Worm (Caenorhabditis elegans) whole organism, young adult: ENCODE results near the gene sde-2.
A peak's percentile ranks its signal among the peaks of the same experiment; 100 is the strongest.

Source experiments
- B0019.2 ChIP-seq: fragments of 200-800 bp; sonication (Bioruptor generic); conservative IDR thresholded peaks from 2 replicates; pipeline ENCODE4 v1.3.6; 2022; ENCODE audit warnings: missing genetic modification reagents, missing genetic modification characterization, missing compliant biosample characterization
- B0336.3 ChIP-seq: fragments of 200-800 bp; sonication (Bioruptor generic); IDR thresholded peaks from 2 replicates; pipeline ENCODE4 v1.3.6; 2022; ENCODE audit warnings: missing genetic modification characterization, missing compliant biosample characterization
- F33H1.4 ChIP-seq: fragments of 200-800 bp; sonication (Bioruptor generic); IDR thresholded peaks from 2 replicates; pipeline ENCODE4 v1.3.6; 2022; ENCODE audit warnings: missing genetic modification reagents, missing genetic modification characterization, missing compliant biosample characterization
- F37B4.10 ChIP-seq: fragments of 200-800 bp; sonication (Bioruptor generic); IDR thresholded peaks from 2 replicates; pipeline ENCODE4 v1.3.6; 2022; ENCODE audit warnings: missing genetic modification characterization, missing compliant biosample characterization
- K11D2.4 ChIP-seq: fragments of 200-800 bp; sonication (Bioruptor generic); IDR thresholded peaks from 2 replicates; pipeline ENCODE4 v1.3.6; 2022; ENCODE audit warnings: missing genetic modification reagents, missing genetic modification characterization, missing compliant biosample characterization
- K12H6.12 ChIP-seq: fragments of 200-800 bp; sonication (Bioruptor generic); optimal IDR thresholded peaks from 2 replicates; lab custom pipeline; 2018; ENCODE audit warnings: mild to moderate bottlenecking, missing genetic modification characterization, missing compliant biosample characterization
- T07F8.4 ChIP-seq: sonication (generic microtip); optimal IDR thresholded peaks from 2 replicates; lab custom pipeline; 2016; ENCODE audit warnings: mild to moderate bottlenecking, missing genetic modification characterization, moderate library complexity, missing compliant biosample characterization
- Y67H2A.10 ChIP-seq: fragments of 200-800 bp; sonication (Bioruptor generic); conservative IDR thresholded peaks from 2 replicates; pipeline ENCODE4 v1.3.6; 2022; ENCODE audit warnings: missing genetic modification reagents, missing genetic modification characterization, missing compliant biosample characterization
- Y79H2A.3 ChIP-seq: fragments of 200-800 bp; sonication (Bioruptor generic); conservative IDR thresholded peaks from 2 replicates; pipeline ENCODE4 v1.3.6; 2022; ENCODE audit warnings: missing genetic modification reagents, missing genetic modification characterization, missing compliant biosample characterization
- Y95B8A.8 ChIP-seq: fragments of 200-800 bp; sonication (Bioruptor generic); IDR thresholded peaks from 2 replicates; pipeline ENCODE4 v1.3.6; 2022; ENCODE audit warnings: missing genetic modification reagents, missing genetic modification characterization, missing compliant biosample characterization
- akir-1 ChIP-seq: fragments of 200-800 bp; sonication (Bioruptor generic); optimal IDR thresholded peaks from 2 replicates; lab custom pipeline; 2018; ENCODE audit warnings: mild to moderate bottlenecking, missing genetic modification characterization, moderate library complexity, missing compliant biosample characterization
- aptf-2 ChIP-seq: fragments of 200-800 bp; sonication (Bioruptor generic); conservative IDR thresholded peaks from 2 replicates; pipeline ENCODE4 v1.3.6; 2022; ENCODE audit warnings: missing genetic modification reagents, missing genetic modification characterization, missing compliant biosample characterization
- atf-7 ChIP-seq: sonication (generic microtip); optimal IDR thresholded peaks from 2 replicates; lab custom pipeline; 2017; ENCODE audit warnings: mild to moderate bottlenecking, missing genetic modification characterization, missing compliant biosample characterization
- attf-3 ChIP-seq: fragments of 200-800 bp; sonication (Bioruptor generic); conservative IDR thresholded peaks from 2 replicates; pipeline ENCODE4 v1.3.6; 2022; ENCODE audit warnings: missing genetic modification reagents, missing genetic modification characterization, missing compliant biosample characterization
- attf-5 ChIP-seq: fragments of 200-800 bp; sonication (Bioruptor generic); optimal IDR thresholded peaks from 2 replicates; lab custom pipeline; 2018; ENCODE audit warnings: mild to moderate bottlenecking, missing genetic modification characterization, missing compliant biosample characterization
- attf-6 ChIP-seq: fragments of 200-800 bp; sonication (Bioruptor generic); IDR thresholded peaks from 2 replicates; pipeline ENCODE4 v1.3.6; 2022; ENCODE audit warnings: missing genetic modification reagents, missing genetic modification characterization, missing compliant biosample characterization
- bed-1 ChIP-seq: fragments of 200-800 bp; sonication (Bioruptor generic); IDR thresholded peaks from 2 replicates; pipeline ENCODE4 v1.3.6; 2022; ENCODE audit warnings: missing genetic modification reagents, missing genetic modification characterization, missing compliant biosample characterization
- bed-2 ChIP-seq: fragments of 200-800 bp; sonication (Bioruptor generic); IDR thresholded peaks from 2 replicates; pipeline ENCODE4 v1.3.6; 2022; ENCODE audit warnings: missing genetic modification reagents, missing genetic modification characterization, missing compliant biosample characterization
- cebp-1 ChIP-seq, 2 experiments: fragments of 200-800 bp in 1 of 2; sonication (Bioruptor generic) in 1 of 2; sonication (generic microtip) in 1 of 2; IDR thresholded peaks in 1 of 2; optimal IDR thresholded peaks in 1 of 2; 2 replicates each; pipeline versions ENCODE4 v1.3.6 to Lab custom; 2017 to 2022; ENCODE audit warnings: missing compliant biosample characterization in 2 of 2, missing genetic modification characterization in 2 of 2, mild to moderate bottlenecking in 1 of 2, missing genetic modification reagents in 1 of 2, moderate library complexity in 1 of 2
- cebp-2 ChIP-seq: fragments of 200-800 bp; sonication (Bioruptor generic); IDR thresholded peaks from 2 replicates; pipeline ENCODE4 v1.3.6; 2022; ENCODE audit warnings: missing genetic modification characterization, missing compliant biosample characterization
- ceh-40 ChIP-seq: fragments of 200-800 bp; sonication (Bioruptor generic); IDR thresholded peaks from 2 replicates; pipeline ENCODE4 v1.3.6; 2022; ENCODE audit warnings: missing genetic modification characterization, missing compliant biosample characterization
- ceh-79 ChIP-seq: sonication (generic microtip); optimal IDR thresholded peaks from 2 replicates; lab custom pipeline; 2017; ENCODE audit warnings: mild to moderate bottlenecking, missing genetic modification characterization, missing compliant biosample characterization
- ceh-91 ChIP-seq: fragments of 200-800 bp; sonication (Bioruptor generic); IDR thresholded peaks from 2 replicates; pipeline ENCODE4 v1.3.6; 2022; ENCODE audit warnings: missing genetic modification reagents, missing genetic modification characterization, missing compliant biosample characterization
- dox-1 ChIP-seq: fragments of 200-800 bp; sonication (Bioruptor generic); IDR thresholded peaks from 2 replicates; pipeline ENCODE4 v1.3.6; 2022; ENCODE audit warnings: missing genetic modification reagents, missing genetic modification characterization, missing compliant biosample characterization
- dpff-1 ChIP-seq: sonication (generic microtip); optimal IDR thresholded peaks from 2 replicates; lab custom pipeline; 2017; ENCODE audit warnings: mild to moderate bottlenecking, missing genetic modification characterization, missing compliant biosample characterization
- egl-18 ChIP-seq: fragments of 200-800 bp; sonication (Bioruptor generic); IDR thresholded peaks from 2 replicates; pipeline ENCODE4 v1.3.6; 2022; ENCODE audit warnings: missing genetic modification reagents, missing genetic modification characterization, missing compliant biosample characterization
- egrh-3 ChIP-seq: fragments of 200-800 bp; sonication (Bioruptor generic); IDR thresholded peaks from 2 replicates; pipeline ENCODE4 v1.3.6; 2022; ENCODE audit warnings: missing genetic modification reagents, missing genetic modification characterization, missing compliant biosample characterization
- fkh-3 ChIP-seq: sonication (generic microtip); optimal IDR thresholded peaks from 2 replicates; lab custom pipeline; 2016; ENCODE audit warnings: mild to moderate bottlenecking, missing genetic modification characterization, missing compliant biosample characterization
- hlh-26 ChIP-seq: fragments of 200-800 bp; sonication (Bioruptor generic); conservative IDR thresholded peaks from 2 replicates; pipeline ENCODE4 v1.3.6; 2022; ENCODE audit warnings: missing genetic modification reagents, missing genetic modification characterization, missing compliant biosample characterization
- lin-54 ChIP-seq: fragments of 200-800 bp; sonication (Bioruptor generic); optimal IDR thresholded peaks from 2 replicates; lab custom pipeline; 2018; ENCODE audit warnings: mild to moderate bottlenecking, missing genetic modification characterization, missing compliant biosample characterization
- mcd-1 ChIP-seq: fragments of 200-800 bp; sonication (Bioruptor generic); IDR thresholded peaks from 2 replicates; pipeline ENCODE4 v1.3.6; 2022; ENCODE audit warnings: missing genetic modification reagents, missing genetic modification characterization, missing compliant biosample characterization
- mel-28 ChIP-seq: sonication (generic microtip); optimal IDR thresholded peaks from 2 replicates; lab custom pipeline; 2016; ENCODE audit warnings: borderline replicate concordance, mild to moderate bottlenecking, missing genetic modification characterization, missing compliant biosample characterization
- nfya-2 ChIP-seq: fragments of 200-800 bp; sonication (Bioruptor generic); IDR thresholded peaks from 2 replicates; pipeline ENCODE4 v1.3.6; 2022; ENCODE audit warnings: missing genetic modification reagents, missing genetic modification characterization, missing compliant biosample characterization
- nhr-120 ChIP-seq: fragments of 200-800 bp; sonication (Bioruptor generic); IDR thresholded peaks from 2 replicates; pipeline ENCODE4 v1.3.6; 2022; ENCODE audit warnings: missing genetic modification characterization, missing compliant biosample characterization
- nhr-27 ChIP-seq: fragments of 200-800 bp; sonication (Bioruptor generic); optimal IDR thresholded peaks from 2 replicates; lab custom pipeline; 2018; ENCODE audit warnings: mild to moderate bottlenecking, missing genetic modification characterization, moderate library complexity, missing compliant biosample characterization
- pbrm-1 ChIP-seq: fragments of 200-800 bp; sonication (Bioruptor generic); IDR thresholded peaks from 2 replicates; pipeline ENCODE4 v1.3.6; 2022; ENCODE audit warnings: missing genetic modification reagents, missing genetic modification characterization, missing compliant biosample characterization
- repo-1 ChIP-seq: sonication (generic microtip); optimal IDR thresholded peaks from 2 replicates; lab custom pipeline; 2017; ENCODE audit warnings: mild to moderate bottlenecking, missing genetic modification characterization, missing compliant biosample characterization
- rpc-1 ChIP-seq, 2 experiments: fragments of 150-350 bp in 1 of 2; sonication (generic microtip) in 1 of 2; optimal IDR thresholded peaks; 2 replicates each; lab custom pipeline; 2014 to 2018; ENCODE audit warnings: missing biosample characterization in 1 of 2, missing genetic modification characterization in 1 of 2, missing genetic modification reagents in 1 of 2, missing genotype in 1 of 2
- zfh-2 ChIP-seq: fragments of 200-800 bp; sonication (Bioruptor generic); conservative IDR thresholded peaks from 2 replicates; pipeline ENCODE4 v1.3.6; 2022; ENCODE audit warnings: missing genetic modification reagents, missing genetic modification characterization, missing compliant biosample characterization
- zim-3 ChIP-seq: sonication (generic microtip); optimal IDR thresholded peaks from 2 replicates; lab custom pipeline; 2017; ENCODE audit warnings: mild to moderate bottlenecking, missing genetic modification characterization, moderate library complexity, missing compliant biosample characterization
- ztf-25 ChIP-seq: fragments of 200-800 bp; sonication (Bioruptor generic); IDR thresholded peaks from 2 replicates; pipeline ENCODE4 v1.3.6; 2022; ENCODE audit warnings: missing genetic modification reagents, missing genetic modification characterization, missing compliant biosample characterization

The sde-2 gene

DNA sequence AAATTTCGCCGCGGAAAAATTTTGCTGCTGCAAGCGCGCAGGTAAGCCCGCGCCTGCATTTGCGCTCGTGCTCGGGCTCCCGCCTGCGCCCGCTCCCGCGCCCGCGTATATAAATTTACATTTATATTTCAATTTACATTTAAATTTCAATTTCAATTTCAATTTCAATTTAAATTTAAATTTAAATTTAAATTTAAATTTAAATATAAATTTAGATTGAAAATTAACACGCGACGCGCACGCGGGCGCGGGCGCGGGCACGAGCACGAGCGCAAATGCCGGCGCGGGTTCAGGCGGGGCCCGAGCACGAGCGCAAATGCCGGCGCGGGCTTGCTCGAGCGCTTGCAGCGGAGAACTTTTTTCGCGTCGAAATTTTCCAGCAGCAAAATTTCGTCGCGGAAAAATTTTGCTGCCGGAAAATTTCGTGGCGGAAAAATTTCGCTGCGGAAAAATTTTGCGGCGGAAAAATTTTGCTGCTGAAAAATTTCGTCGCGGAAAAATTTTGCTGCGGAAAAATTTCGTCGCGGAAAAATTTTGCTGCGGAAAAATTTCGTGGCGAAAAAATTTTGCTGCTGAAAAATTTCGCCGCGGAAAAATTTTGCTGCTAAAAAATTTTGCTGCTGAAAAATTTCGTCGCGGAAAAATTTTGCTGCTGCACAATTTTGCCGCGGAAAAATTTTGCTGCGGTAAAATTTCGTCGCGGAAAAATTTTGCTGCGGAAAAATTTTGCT lies 18.6 kb downstream of the sde-2 start (continued):
- TF ChIP-seq zim-3 (tag; lab: Kevin White, UChicago) (no peak), zfh-2 (GFP tag; lab: Robert Waterston, UW) (peak; percentile 77; the same call in 1 of the 2 replicates), B0336.3 (GFP tag; lab: Robert Waterston, UW) (no peak), mcd-1 (peak; percentile 90), nhr-120 (GFP tag; lab: Robert Waterston, UW) (peak; percentile 87; the same call in 1 of the 2 replicates), K11D2.4 (GFP tag; lab: Robert Waterston, UW) (peak; percentile 68; the same call in 1 of the 2 replicates), nhr-27 (no peak), bed-2 (GFP tag; lab: Robert Waterston, UW) (no peak), Y79H2A.3 (GFP tag; lab: Robert Waterston, UW) (0 out of 2 replicates have a peak, but pooled peaks have one; percentile 9), dox-1 (GFP tag; lab: Robert Waterston, UW) (no peak; the same call in none of the 2 replicates), Y67H2A.10 (GFP tag; lab: Robert Waterston, UW) (peak; percentile 5; the same call in 1 of the 2 replicates), T07F8.4 (tag; lab: Kevin White, UChicago) (no peak), dpff-1 (tag; lab: Kevin White, UChicago) (no peak), bed-1 (no peak), F33H1.4 (peak; percentile 5; the same call in 1 of the 2 replicates), lin-54 (peak; percentile 3), ceh-79 (tag; lab: Kevin White, UChicago) (no peak), egl-18 (GFP tag; lab: Robert Waterston, UW) (no peak), pbrm-1 (GFP tag; lab: Robert Waterston, UW) (0 out of 2 replicates have a peak, but pooled peaks have one; percentile 6), F37B4.10 (no peak), Y95B8A.8 (GFP tag; lab: Robert Waterston, UW) (0 out of 2 replicates have a peak, but pooled peaks have one; percentile 74), K12H6.12 (tag; lab: Kevin White, UChicago) (no peak), atf-7 (tag; lab: Kevin White, UChicago) (no peak), akir-1 (GFP tag; lab: Kevin White, UChicago) (peak; percentile 90), attf-6 (GFP tag; lab: Robert Waterston, UW) (no peak), attf-5 (GFP tag; lab: Kevin White, UChicago) (peak; percentile 22), rpc-1 (optimal IDR thresholded peaks at IDR 0.05; lab: Kevin White, UChicago) (no peak), rpc-1 (tag; optimal IDR thresholded peaks at IDR 0.05; lab: Kevin White, UChicago) (no peak), aptf-2 (GFP tag; lab: Robert Waterston, UW) (0 out of 2 replicates have a peak, but pooled peaks have one; percentile 22), cebp-1 (GFP tag; IDR thresholded peaks at IDR 0.05; lab: Robert Waterston, UW) (peak; percentile 30; the same call in 1 of the 2 replicates), cebp-1 (tag; optimal IDR thresholded peaks at IDR 0.05; lab: Kevin White, UChicago) (no peak), ceh-91 (GFP tag; lab: Robert Waterston, UW) (peak; percentile 32; the same call in 1 of the 2 replicates), ztf-25 (GFP tag; lab: Robert Waterston, UW) (peak; percentile 74; the same call in 1 of the 2 replicates), cebp-2 (peak; percentile 91), nfya-2 (GFP tag; lab: Robert Waterston, UW) (0 out of 2 replicates have a peak, but pooled peaks have one; percentile 71), repo-1 (tag; lab: Kevin White, UChicago) (no peak), fkh-3 (tag; lab: Kevin White, UChicago) (no peak), egrh-3 (GFP tag; lab: Robert Waterston, UW) (peak; percentile 100), hlh-26 (GFP tag; lab: Robert Waterston, UW) (no peak), mel-28 (tag; lab: Kevin White, UChicago) (no peak), ceh-40 (no peak), B0019.2 (peak; percentile 75), attf-3 (peak; percentile 27; the same call in 1 of the 2 replicates)
